Worm (Caenorhabditis elegans): ENCODE measurements around the gene srh-246.

The srh-246 gene

DNA sequence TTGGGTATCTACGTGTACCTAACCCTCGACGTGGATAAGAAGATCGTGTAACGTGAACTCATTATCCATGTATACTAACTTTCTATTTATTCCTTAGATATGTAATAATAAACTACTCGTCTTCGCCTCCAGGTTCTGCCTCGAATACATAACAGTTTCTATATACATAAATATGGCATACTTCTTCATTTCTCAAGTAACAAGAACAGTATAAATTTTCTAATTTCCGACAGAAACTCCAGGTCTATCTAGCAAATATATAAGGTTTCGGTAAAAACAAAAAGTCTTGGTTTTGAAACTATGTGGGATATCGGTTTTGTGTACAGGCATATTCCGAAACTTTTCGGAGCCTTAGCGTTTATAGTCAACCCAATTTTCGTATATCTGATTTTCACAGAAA lies 19.2 kb downstream of the srh-246 start, which contains the start of gene srj-37:
Gene srj-37, plus strand, starts transcription at position 301 of the 400 bp plus-strand sequence.
- TF ChIP-seq ceh-28 (tag; optimal IDR thresholded peaks at IDR 0.05) = no peak
- no peak for TF ChIP-seq ama-1 (optimal IDR thresholded peaks at IDR 0.05)
- no peak for TF ChIP-seq elt-2 (tag; optimal IDR thresholded peaks at IDR 0.05)
- no peak for TF ChIP-seq snpc-4 (tag; optimal IDR thresholded peaks at IDR 0.05)
- no peak for TF ChIP-seq lin-39 (tag; optimal IDR thresholded peaks at IDR 0.05)
- TF ChIP-seq elt-1 (tag; optimal IDR thresholded peaks at IDR 0.05) = no peak
- no peak for TF ChIP-seq ztf-4 (tag; optimal IDR thresholded peaks at IDR 0.05)
- no peak for TF ChIP-seq nhr-43 (tag; optimal IDR thresholded peaks at IDR 0.05; ENCODE audit: poor library complexity, severe bottlenecking)
- no peak for TF ChIP-seq nhr-23 (tag; optimal IDR thresholded peaks at IDR 0.05)
- no peak for TF ChIP-seq sea-2 (GFP tag; optimal IDR thresholded peaks at IDR 0.05)
- TF ChIP-seq hmg-11 (tag; optimal IDR thresholded peaks at IDR 0.05) = no peak
- no peak for TF ChIP-seq nfya-1 (tag; optimal IDR thresholded peaks at IDR 0.05; ENCODE audit: insufficient read depth)
- no peak for TF ChIP-seq daf-12 (tag; optimal IDR thresholded peaks at IDR 0.05)
- no peak for TF ChIP-seq skn-1 (tag; optimal IDR thresholded peaks at IDR 0.05)
- TF ChIP-seq pqm-1 (tag; optimal IDR thresholded peaks at IDR 0.05) = no peak
- no peak for TF ChIP-seq nhr-12 (tag; optimal IDR thresholded peaks at IDR 0.05)
- no peak for TF ChIP-seq fkh-10 (GFP tag; optimal IDR thresholded peaks at IDR 0.05)

DNA sequence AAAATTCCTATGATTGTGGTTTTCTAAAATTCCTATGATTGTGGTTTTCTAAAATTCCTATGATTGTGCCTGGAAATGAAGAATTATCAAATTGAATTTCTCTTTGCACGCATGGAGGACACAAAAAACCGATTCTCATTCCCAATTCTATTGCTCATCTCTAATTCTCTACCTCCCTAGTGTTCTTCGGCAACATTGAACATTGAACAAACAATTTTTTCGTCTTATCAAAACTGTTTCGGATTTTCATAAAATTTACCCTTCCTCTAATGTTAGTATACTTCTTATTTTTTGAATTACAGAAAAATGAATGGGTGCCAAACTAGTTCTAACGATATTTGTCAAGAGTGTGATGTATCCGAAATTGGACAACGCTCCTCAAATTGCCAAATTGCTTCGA lies 21.3 kb downstream of the srh-246 start, which contains the start of gene pals-31:
Gene pals-31, plus strand, starts transcription at position 301 of the 400 bp plus-strand sequence.
- no peak for TF ChIP-seq nhr-28 (tag; optimal IDR thresholded peaks at IDR 0.05)
- no peak for TF ChIP-seq unc-39 (tag; optimal IDR thresholded peaks at IDR 0.05)
- no peak for TF ChIP-seq ceh-82 (tag; optimal IDR thresholded peaks at IDR 0.05)
- TF ChIP-seq daf-12 (tag; optimal IDR thresholded peaks at IDR 0.05) = no peak
- no peak for TF ChIP-seq nhr-43 (tag; optimal IDR thresholded peaks at IDR 0.05; ENCODE audit: poor library complexity, severe bottlenecking)
- no peak for TF ChIP-seq elt-2 (tag; optimal IDR thresholded peaks at IDR 0.05)
- TF ChIP-seq lin-15B (tag; optimal IDR thresholded peaks at IDR 0.05) = no peak
- no peak for TF ChIP-seq ceh-16 (tag; optimal IDR thresholded peaks at IDR 0.05)
- no peak for TF ChIP-seq nhr-237 (tag; optimal IDR thresholded peaks at IDR 0.05)
- no peak for TF ChIP-seq fos-1 (tag; optimal IDR thresholded peaks at IDR 0.05)
- no peak for TF ChIP-seq nhr-23 (tag; optimal IDR thresholded peaks at IDR 0.05)
- TF ChIP-seq pqm-1 (tag; optimal IDR thresholded peaks at IDR 0.05) = no peak
- no peak for TF ChIP-seq hmg-11 (tag; optimal IDR thresholded peaks at IDR 0.05)
- TF ChIP-seq elt-1 (tag; optimal IDR thresholded peaks at IDR 0.05) = no peak
- TF ChIP-seq pha-4 (tag; optimal IDR thresholded peaks at IDR 0.05) = no peak
- no peak for TF ChIP-seq fkh-2 (tag; optimal IDR thresholded peaks at IDR 0.05)
- TF ChIP-seq mdl-1 (tag; optimal IDR thresholded peaks at IDR 0.05) = no peak
- TF ChIP-seq nhr-77 (tag; optimal IDR thresholded peaks at IDR 0.05) = no peak

DNA sequence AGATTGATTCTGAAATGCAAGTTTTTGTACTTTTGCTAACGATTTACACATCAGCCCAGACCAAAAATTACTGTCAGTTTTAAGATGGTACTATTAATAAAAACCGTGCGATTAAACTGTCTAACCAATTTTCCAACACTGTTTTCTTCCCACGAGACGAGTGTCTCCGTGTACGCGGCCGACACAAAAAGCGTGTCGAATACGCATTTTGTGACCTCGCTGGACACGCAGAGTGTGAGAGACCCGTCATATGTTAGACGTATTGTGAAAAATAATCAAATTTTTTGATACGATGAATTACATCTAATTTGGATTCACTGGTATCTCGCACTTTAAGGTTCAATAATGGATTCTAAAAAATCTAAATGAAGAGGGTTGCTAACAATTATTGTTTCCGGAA lies 21.9 kb downstream of the srh-246 start:
- no peak for TF ChIP-seq nhr-67 (tag; optimal IDR thresholded peaks at IDR 0.05)
- no peak for TF ChIP-seq R02D3.7 (tag; optimal IDR thresholded peaks at IDR 0.05)
- no peak for TF ChIP-seq ama-1 (optimal IDR thresholded peaks at IDR 0.05)
- TF ChIP-seq nhr-25 (tag; optimal IDR thresholded peaks at IDR 0.05) = peak; percentile 35
- TF ChIP-seq ZK546.5 (tag; optimal IDR thresholded peaks at IDR 0.05) = no peak
- TF ChIP-seq nhr-77 (tag; optimal IDR thresholded peaks at IDR 0.05) = no peak
- peak; percentile 40 for TF ChIP-seq nhr-23 (tag; optimal IDR thresholded peaks at IDR 0.05)
- no peak for TF ChIP-seq daf-12 (tag; optimal IDR thresholded peaks at IDR 0.05)
- TF ChIP-seq mml-1 (tag; optimal IDR thresholded peaks at IDR 0.05) = no peak
- no peak for TF ChIP-seq ceh-82 (tag; optimal IDR thresholded peaks at IDR 0.05)
- no peak for TF ChIP-seq skn-1 (tag; optimal IDR thresholded peaks at IDR 0.05)
- no peak for TF ChIP-seq nhr-12 (tag; optimal IDR thresholded peaks at IDR 0.05)
- peak; percentile 51 for TF ChIP-seq pqm-1 (tag; optimal IDR thresholded peaks at IDR 0.05)
- TF ChIP-seq pha-4 (tag; optimal IDR thresholded peaks at IDR 0.05) = peak; percentile 52
- no peak for TF ChIP-seq hmg-11 (tag; optimal IDR thresholded peaks at IDR 0.05)
- TF ChIP-seq nhr-28 (tag; optimal IDR thresholded peaks at IDR 0.05) = no peak
- TF ChIP-seq snpc-4 (tag; optimal IDR thresholded peaks at IDR 0.05) = peak; percentile 89
- TF ChIP-seq zag-1 (tag; optimal IDR thresholded peaks at IDR 0.05) = no peak
- TF ChIP-seq lin-15B (tag; optimal IDR thresholded peaks at IDR 0.05) = no peak
- no peak for TF ChIP-seq sea-2 (GFP tag; optimal IDR thresholded peaks at IDR 0.05)
- TF ChIP-seq lsy-12 (tag; optimal IDR thresholded peaks at IDR 0.05) = no peak
- no peak for TF ChIP-seq nhr-43 (tag; optimal IDR thresholded peaks at IDR 0.05; ENCODE audit: poor library complexity, severe bottlenecking)
- TF ChIP-seq nhr-237 (tag; optimal IDR thresholded peaks at IDR 0.05) = no peak
- TF ChIP-seq elt-2 (tag; optimal IDR thresholded peaks at IDR 0.05) = peak; percentile 51
- no peak for TF ChIP-seq ceh-16 (tag; optimal IDR thresholded peaks at IDR 0.05)
- TF ChIP-seq egl-5 (tag; optimal IDR thresholded peaks at IDR 0.05) = no peak
- no peak for TF ChIP-seq fkh-2 (tag; optimal IDR thresholded peaks at IDR 0.05)
- no peak for TF ChIP-seq fkh-10 (GFP tag; optimal IDR thresholded peaks at IDR 0.05)
- no peak for TF ChIP-seq elt-3 (tag; optimal IDR thresholded peaks at IDR 0.05)
- no peak for TF ChIP-seq tbx-2 (tag; optimal IDR thresholded peaks at IDR 0.05)
- TF ChIP-seq ztf-4 (tag; optimal IDR thresholded peaks at IDR 0.05) = no peak

All from whole organism, L3 larva.